Worm (Caenorhabditis elegans) whole organism, L1 larva: ENCODE results near the gene C04A11.1.

ENCODE experiments used
- F16B12.6 ChIP-seq: fragments of 150-350 bp; optimal IDR thresholded peaks from 2 replicates; lab custom pipeline; 2014; ENCODE audit warnings: missing biosample characterization, missing genetic modification characterization
- ama-1 ChIP-seq: fragments of 150-350 bp; optimal IDR thresholded peaks from 2 replicates; lab custom pipeline; 2014
- ceh-8 ChIP-seq: fragments of 200-800 bp; sonication (Bioruptor generic); optimal IDR thresholded peaks from 2 replicates; lab custom pipeline; 2018; ENCODE audit warnings: mild to moderate bottlenecking, missing genetic modification characterization, moderate library complexity, missing compliant biosample characterization
- ceh-88 ChIP-seq: fragments of 200-800 bp; sonication (Bioruptor generic); IDR thresholded peaks from 2 replicates; pipeline ENCODE4 v1.3.6; 2022; ENCODE audit warnings: missing genetic modification characterization, missing compliant biosample characterization
- ceh-90 ChIP-seq: sonication (generic microtip); optimal IDR thresholded peaks from 2 replicates; lab custom pipeline; 2016; ENCODE audit warnings: missing genetic modification characterization, missing compliant biosample characterization
- efl-1 ChIP-seq, 4 experiments: fragments of 150-350 bp; optimal IDR thresholded peaks in 3 of 4; peaks in 1 of 4; 1 replicate in 1 of 4; 2 replicates in 3 of 4; lab custom pipeline; 2014; ENCODE audit warnings: missing biosample characterization in 2 of 4, missing genetic modification characterization in 2 of 4, missing genetic modification reagents in 2 of 4
- egl-27 ChIP-seq, 2 experiments: fragments of 150-350 bp in 1 of 2; sonication (generic microtip); optimal IDR thresholded peaks; 3 replicates each; lab custom pipeline; 2017 to 2018; ENCODE audit warnings: missing biosample characterization in 2 of 2, missing genetic modification characterization in 2 of 2, missing genetic modification reagents in 2 of 2
- elt-3 ChIP-seq, 6 experiments: fragments of 150-350 bp in 1 of 6; sonication (generic microtip); optimal IDR thresholded peaks; 2 replicates each; lab custom pipeline; 2017 to 2018; ENCODE audit warnings: missing biosample characterization in 6 of 6, missing genetic modification characterization in 6 of 6, inconsistent platforms in 1 of 6
- hlh-17 ChIP-seq: fragments of 200-800 bp; sonication (Bioruptor generic); optimal IDR thresholded peaks from 2 replicates; lab custom pipeline; 2018; ENCODE audit warnings: missing genetic modification characterization, mild to moderate bottlenecking, missing compliant biosample characterization, moderate library complexity, borderline replicate concordance
- hpl-2 ChIP-seq: fragments of 150-350 bp; optimal IDR thresholded peaks from 2 replicates; lab custom pipeline; 2014; ENCODE audit warnings: missing biosample characterization, missing genetic modification reagents, missing genetic modification characterization
- irx-1 ChIP-seq: sonication (generic microtip); optimal IDR thresholded peaks from 2 replicates; lab custom pipeline; 2016; ENCODE audit warnings: missing genetic modification characterization, missing compliant biosample characterization
- isw-1 ChIP-seq: fragments of 200-800 bp; sonication (Bioruptor generic); IDR thresholded peaks from 2 replicates; pipeline ENCODE4 v1.3.6; 2022; ENCODE audit warnings: missing genetic modification characterization, missing compliant biosample characterization
- jun-1 ChIP-seq: fragments of 150-350 bp; optimal IDR thresholded peaks from 2 replicates; lab custom pipeline; 2014; ENCODE audit warnings: missing biosample characterization, missing genetic modification reagents, missing genetic modification characterization
- lin-13 ChIP-seq: fragments of 150-350 bp; optimal IDR thresholded peaks from 2 replicates; lab custom pipeline; 2014; ENCODE audit warnings: missing biosample characterization, missing genetic modification reagents, missing genetic modification characterization
- lin-14 ChIP-seq: fragments of 200-800 bp; sonication (Bioruptor generic); optimal IDR thresholded peaks from 2 replicates; lab custom pipeline; 2018; ENCODE audit warnings: mild to moderate bottlenecking, missing genetic modification characterization, moderate library complexity, missing compliant biosample characterization
- lin-15B ChIP-seq: fragments of 150-350 bp; sonication (generic microtip); optimal IDR thresholded peaks from 3 replicates; lab custom pipeline; 2014; ENCODE audit warnings: missing biosample characterization, missing genetic modification characterization
- lin-35 ChIP-seq, 2 experiments: fragments of 150-350 bp; optimal IDR thresholded peaks; 2 replicates each; lab custom pipeline; 2014; ENCODE audit warnings: missing biosample characterization in 2 of 2, missing genetic modification characterization in 2 of 2, missing genetic modification reagents in 2 of 2
- mep-1 ChIP-seq: fragments of 150-350 bp; optimal IDR thresholded peaks from 2 replicates; lab custom pipeline; 2014; ENCODE audit warnings: missing biosample characterization, missing genetic modification characterization
- nhr-19 ChIP-seq: fragments of 200-800 bp; sonication (Bioruptor generic); conservative IDR thresholded peaks from 2 replicates; pipeline ENCODE4 v1.3.6; 2022; ENCODE audit warnings: missing genetic modification characterization, missing compliant biosample characterization
- nhr-20 ChIP-seq: sonication (generic microtip); optimal IDR thresholded peaks from 2 replicates; lab custom pipeline; 2016; ENCODE audit warnings: mild to moderate bottlenecking, missing genetic modification characterization, missing compliant biosample characterization
- nhr-47 ChIP-seq: sonication (generic microtip); optimal IDR thresholded peaks from 2 replicates; lab custom pipeline; 2016; ENCODE audit warnings: mild to moderate bottlenecking, missing genetic modification characterization, moderate library complexity, missing compliant biosample characterization
- nhr-76 ChIP-seq: sonication (generic microtip); optimal IDR thresholded peaks from 2 replicates; lab custom pipeline; 2017; ENCODE audit warnings: missing biosample characterization, missing genetic modification characterization
- nhr-84 ChIP-seq: sonication (generic microtip); optimal IDR thresholded peaks from 2 replicates; lab custom pipeline; 2017; ENCODE audit warnings: missing biosample characterization, missing genetic modification characterization
- nhr-85 ChIP-seq: sonication (generic microtip); peaks from one replicate; lab custom pipeline; 2016; ENCODE audit warnings: missing genetic modification characterization, inconsistent platforms, missing compliant biosample characterization
- nhr-90 ChIP-seq: sonication (generic microtip); optimal IDR thresholded peaks from 2 replicates; lab custom pipeline; 2016; ENCODE audit warnings: mild to moderate bottlenecking, missing genetic modification characterization, missing compliant biosample characterization; ENCODE audit not compliant: poor library complexity
- pag-3 ChIP-seq: sonication (generic microtip); optimal IDR thresholded peaks from 2 replicates; lab custom pipeline; 2017; ENCODE audit warnings: missing genetic modification characterization, mild to moderate bottlenecking, missing compliant biosample characterization, antibody characterized with exemption, borderline replicate concordance; ENCODE audit not compliant: insufficient read depth
- pqm-1 ChIP-seq: sonication (generic microtip); optimal IDR thresholded peaks from 3 replicates; lab custom pipeline; 2017; ENCODE audit warnings: missing biosample characterization, missing genetic modification characterization
- snpc-4 ChIP-seq: fragments of 150-350 bp; optimal IDR thresholded peaks from 2 replicates; lab custom pipeline; 2014; ENCODE audit warnings: missing biosample characterization, missing genetic modification characterization
- snu-23 ChIP-seq: sonication (generic microtip); optimal IDR thresholded peaks from 2 replicates; lab custom pipeline; 2016; ENCODE audit warnings: missing genetic modification characterization, missing compliant biosample characterization
- sox-4 ChIP-seq: sonication (generic microtip); optimal IDR thresholded peaks from 2 replicates; lab custom pipeline; 2016; ENCODE audit warnings: missing genetic modification characterization, missing compliant biosample characterization
- tbx-2 ChIP-seq: sonication (generic microtip); optimal IDR thresholded peaks from 2 replicates; lab custom pipeline; 2016; ENCODE audit warnings: missing genetic modification characterization, missing compliant biosample characterization
- unc-98 ChIP-seq: fragments of 200-800 bp; sonication (Bioruptor generic); IDR thresholded peaks from 2 replicates; pipeline ENCODE4 v1.3.6; 2022; ENCODE audit warnings: missing genetic modification characterization, missing compliant biosample characterization
- vab-15 ChIP-seq: sonication (generic microtip); optimal IDR thresholded peaks from 2 replicates; lab custom pipeline; 2017; ENCODE audit warnings: missing genotype, mild to moderate bottlenecking, missing genetic modification characterization, missing compliant biosample characterization
- ztf-11 ChIP-seq, 2 experiments: sonication (generic microtip); optimal IDR thresholded peaks; 2 replicates each; lab custom pipeline; 2016 to 2017; ENCODE audit warnings: missing genetic modification characterization in 2 of 2, missing biosample characterization in 1 of 2, missing compliant biosample characterization in 1 of 2
- ztf-4 ChIP-seq: fragments of 150-350 bp; optimal IDR thresholded peaks from 2 replicates; lab custom pipeline; 2014; ENCODE audit warnings: missing biosample characterization, missing genetic modification characterization

C04A11.1 gene

ce11 chrX:13639577-13639976 lies 20.7 kb upstream of the C04A11.1 start, which contains the start of gene twk-20:
TSS of gene twk-20 (plus strand) at chrX:13639877.
- TF ChIP-seq ceh-88 (GFP tag; lab: Robert Waterston, UW) (no peak), lin-14 (GFP tag; lab: Kevin White, UChicago) (peak; percentile 39), egl-27 (tag; optimal IDR thresholded peaks at IDR 0.05; lab: Kevin White, UChicago) (no peak), ztf-11 (tag; optimal IDR thresholded peaks at IDR 0.05; lab: Kevin White, UChicago) (no peak), vab-15 (no peak)

DNA sequence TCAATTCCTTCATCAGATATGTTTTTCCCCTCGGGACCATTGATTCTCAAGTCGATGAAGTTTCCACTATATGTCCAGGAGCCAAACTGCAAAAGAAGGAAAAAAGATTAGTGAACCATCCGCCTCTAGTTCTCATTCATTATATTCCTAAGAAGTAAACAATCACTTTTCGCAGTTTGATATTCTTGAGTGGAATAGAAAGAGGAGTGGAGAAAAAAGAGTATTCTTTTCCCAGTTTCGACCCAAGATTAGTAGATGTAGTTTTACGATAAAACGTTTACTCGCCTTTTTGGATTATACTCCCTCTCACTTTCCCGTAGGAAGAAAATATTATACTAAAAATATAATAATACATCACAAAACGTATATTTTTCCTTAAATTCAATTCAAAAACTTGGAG lies 15.4 kb upstream of the C04A11.1 start:
- TF ChIP-seq nhr-84 (tag; lab: Kevin White, UChicago) (no peak), lin-14 (GFP tag; lab: Kevin White, UChicago) (peak; percentile 16)
- TF ChIP-seq, all 84 proteins: peak for 1

- TF ChIP-seq nhr-19 (GFP tag; lab: Robert Waterston, UW): no peak
- TF ChIP-seq hlh-17 (GFP tag; lab: Kevin White, UChicago): no peak
- TF ChIP-seq, all 84 proteins: peak for 0
These were observed 13.5 kb upstream of the C04A11.1 start, which contains the start of gene acr-9 for ce11 chrX:13646798-13647197. TSS of gene acr-9 (minus strand) at chrX:13646898.

- TF ChIP-seq pag-3: no peak
- no peak for TF ChIP-seq ceh-8 (GFP tag; lab: Kevin White, UChicago)
- no peak for TF ChIP-seq snpc-4 (tag; lab: Kevin White, UChicago)
- TF ChIP-seq nhr-85: no peak
- TF ChIP-seq nhr-76 (tag; lab: Kevin White, UChicago): no peak
- no peak for TF ChIP-seq irx-1 (tag; lab: Kevin White, UChicago)
- TF ChIP-seq F16B12.6 (tag; lab: Kevin White, UChicago): no peak
- TF ChIP-seq lin-14 (GFP tag; lab: Kevin White, UChicago): no peak
- TF ChIP-seq lin-15B: no peak
These were observed 13.0 kb upstream of the C04A11.1 start, which contains the start of gene C40C9.3 for ce11 chrX:13647305-13647704. TSS of gene C40C9.3 (plus strand) at chrX:13647605.

- TF ChIP-seq isw-1 (no peak), tbx-2 (tag; lab: Kevin White, UChicago) (no peak), unc-98 (no peak), pqm-1 (tag; lab: Kevin White, UChicago) (no peak), sox-4 (tag; lab: Kevin White, UChicago) (no peak), lin-15B (no peak), snpc-4 (tag; lab: Kevin White, UChicago) (no peak), efl-1 (optimal IDR thresholded peaks at IDR 0.05; lab: Kevin White, UChicago) (no peak), efl-1 (GFP tag; optimal IDR thresholded peaks at IDR 0.05 in 1 of 2; lab: Kevin White, UChicago) (no peak), hpl-2 (GFP tag; lab: Kevin White, UChicago) (no peak), ztf-4 (tag; lab: Kevin White, UChicago) (no peak), jun-1 (tag; lab: Kevin White, UChicago) (no peak)
These were observed 9.5 kb upstream of the C04A11.1 start, which contains the start of gene C40C9.4 for ce11 chrX:13650799-13651198. TSS of gene C40C9.4 (plus strand) at chrX:13651099.

DNA sequence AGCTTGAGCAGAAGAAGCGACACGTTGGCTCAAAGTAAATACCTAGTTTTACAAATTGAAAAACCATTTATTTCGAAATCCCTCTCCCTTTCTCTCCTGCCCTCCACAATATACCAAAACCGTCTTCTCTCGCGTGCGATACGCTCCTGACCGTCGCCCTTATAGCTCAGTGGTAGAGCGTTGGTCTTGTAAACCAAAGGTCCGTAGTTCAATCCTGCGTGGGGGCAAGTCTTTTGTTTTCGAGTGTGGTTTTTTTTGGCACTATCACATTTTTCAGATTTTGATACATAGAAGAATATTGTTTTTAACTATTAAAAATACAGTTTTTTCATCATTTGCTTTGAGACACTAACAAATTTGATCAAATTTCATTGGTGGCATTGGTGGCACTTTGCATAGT lies 6.7 kb upstream of the C04A11.1 start:
- TF ChIP-seq mep-1 (tag; lab: Kevin White, UChicago): peak; percentile 16
- TF ChIP-seq snu-23 (GFP tag; lab: Kevin White, UChicago): peak; percentile 43
- TF ChIP-seq nhr-20 (tag; lab: Kevin White, UChicago): peak; percentile 28
- TF ChIP-seq elt-3 (tag; optimal IDR thresholded peaks at IDR 0.05; lab: Kevin White, UChicago): peak in 1 of 6 experiments; percentile 12
- peak; percentile 18 for TF ChIP-seq nhr-47 (tag; lab: Kevin White, UChicago)
- no peak for TF ChIP-seq lin-13 (GFP tag; lab: Kevin White, UChicago)
- TF ChIP-seq ceh-90 (tag; lab: Kevin White, UChicago): no peak
- TF ChIP-seq ama-1 (lab: Kevin White, UChicago): no peak
- TF ChIP-seq nhr-85: no peak
- peak in 1 of 2 experiments; percentile 23 for TF ChIP-seq lin-35 (GFP tag; optimal IDR thresholded peaks at IDR 0.05; lab: Kevin White, UChicago)
- peak; percentile 23 for TF ChIP-seq nhr-90 (tag; lab: Kevin White, UChicago)
- TF ChIP-seq, all 84 proteins: peak for 7
